Fruit fly (Drosophila melanogaster) S2 (cell line): ENCODE results near the gene JTBR.

Source experiments
- CG8478 ChIP-seq: fragments of >200 bp; optimal IDR thresholded peaks from 2 replicates; lab custom pipeline; 2018
- CTCF ChIP-seq, 2 experiments: fragments of >200 bp; optimal IDR thresholded peaks; 2 replicates each; lab custom pipeline; 2018

DNA sequence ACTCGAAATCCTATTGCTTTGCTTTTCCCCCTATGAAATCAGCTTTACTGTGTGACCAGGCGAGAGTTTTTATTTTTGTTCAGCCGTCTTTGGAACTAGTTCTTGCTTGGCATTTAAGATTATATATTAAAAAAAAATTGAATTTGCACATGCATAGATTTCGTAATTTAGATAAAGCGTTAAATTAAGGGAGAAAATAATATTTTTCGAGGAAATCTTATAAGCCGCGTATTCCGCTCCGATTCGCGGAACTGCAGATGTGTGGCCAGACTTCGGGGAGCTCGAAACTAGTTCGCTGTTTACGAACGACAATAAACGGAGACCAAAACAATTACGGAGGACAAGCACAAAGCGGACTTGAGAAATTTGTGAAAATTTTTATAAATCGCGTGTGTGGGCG lies at the start of gene JTBR, which contains the start of gene CG42676:
- TF ChIP-seq CG8478 (lab: Kevin White, UChicago) (no peak), CTCF (optimal IDR thresholded peaks at IDR 0.05; lab: Kevin White, UChicago) (no peak)
